Worm (Caenorhabditis elegans) whole organism, young adult: ENCODE data around the gene ergi-2.

Experiments
- B0261.1 ChIP-seq: sonication (generic microtip); optimal IDR thresholded peaks from 2 replicates; lab custom pipeline; 2016; ENCODE audit warnings: mild to moderate bottlenecking, missing genetic modification characterization, moderate library complexity, missing compliant biosample characterization
- B0336.3 ChIP-seq: fragments of 200-800 bp; sonication (Bioruptor generic); IDR thresholded peaks from 2 replicates; pipeline ENCODE4 v1.3.6; 2022; ENCODE audit warnings: missing genetic modification characterization, missing compliant biosample characterization
- C17E4.6 ChIP-seq: fragments of 200-800 bp; sonication (Bioruptor generic); IDR thresholded peaks from 2 replicates; pipeline ENCODE4 v1.3.6; 2022; ENCODE audit warnings: missing genetic modification reagents, missing genetic modification characterization, missing compliant biosample characterization
- F37B4.10 ChIP-seq: fragments of 200-800 bp; sonication (Bioruptor generic); IDR thresholded peaks from 2 replicates; pipeline ENCODE4 v1.3.6; 2022; ENCODE audit warnings: missing genetic modification characterization, missing compliant biosample characterization
- F39B2.1 ChIP-seq: fragments of 200-800 bp; sonication (Bioruptor generic); IDR thresholded peaks from 2 replicates; pipeline ENCODE4 v1.3.6; 2022; ENCODE audit warnings: missing genetic modification reagents, missing genetic modification characterization, missing compliant biosample characterization
- F55B11.4 ChIP-seq: sonication (generic microtip); optimal IDR thresholded peaks from 2 replicates; lab custom pipeline; 2016; ENCODE audit warnings: missing compliant biosample characterization, missing genetic modification characterization, borderline replicate concordance; ENCODE audit not compliant: insufficient read depth
- T26A5.8 ChIP-seq: sonication (generic microtip); optimal IDR thresholded peaks from 2 replicates; lab custom pipeline; 2016; ENCODE audit warnings: missing genetic modification characterization, missing compliant biosample characterization
- Y53G8AR.9 ChIP-seq: fragments of 200-800 bp; sonication (Bioruptor generic); conservative IDR thresholded peaks from 2 replicates; pipeline ENCODE4 v1.3.6; 2022; ENCODE audit warnings: missing genetic modification reagents, missing genetic modification characterization, missing compliant biosample characterization
- Y67H2A.10 ChIP-seq: fragments of 200-800 bp; sonication (Bioruptor generic); conservative IDR thresholded peaks from 2 replicates; pipeline ENCODE4 v1.3.6; 2022; ENCODE audit warnings: missing genetic modification reagents, missing genetic modification characterization, missing compliant biosample characterization
- aptf-3 ChIP-seq: fragments of 200-800 bp; sonication (Bioruptor generic); IDR thresholded peaks from 2 replicates; pipeline ENCODE4 v1.3.6; 2022; ENCODE audit warnings: missing genetic modification characterization, missing compliant biosample characterization
- bed-1 ChIP-seq: fragments of 200-800 bp; sonication (Bioruptor generic); IDR thresholded peaks from 2 replicates; pipeline ENCODE4 v1.3.6; 2022; ENCODE audit warnings: missing genetic modification reagents, missing genetic modification characterization, missing compliant biosample characterization
- ccch-3 ChIP-seq: fragments of 200-800 bp; sonication (Bioruptor generic); optimal IDR thresholded peaks from 2 replicates; lab custom pipeline; 2018; ENCODE audit warnings: mild to moderate bottlenecking, missing genetic modification characterization, missing compliant biosample characterization
- ceh-100 ChIP-seq: fragments of 200-800 bp; sonication (Bioruptor generic); IDR thresholded peaks from 2 replicates; pipeline ENCODE4 v1.3.6; 2022; ENCODE audit warnings: missing genetic modification reagents, missing genetic modification characterization, missing compliant biosample characterization
- ceh-27 ChIP-seq: fragments of 200-800 bp; sonication (Bioruptor generic); optimal IDR thresholded peaks from 2 replicates; lab custom pipeline; 2018; ENCODE audit warnings: mild to moderate bottlenecking, missing genetic modification characterization, moderate library complexity, missing compliant biosample characterization
- ceh-91 ChIP-seq: fragments of 200-800 bp; sonication (Bioruptor generic); IDR thresholded peaks from 2 replicates; pipeline ENCODE4 v1.3.6; 2022; ENCODE audit warnings: missing genetic modification reagents, missing genetic modification characterization, missing compliant biosample characterization
- dox-1 ChIP-seq: fragments of 200-800 bp; sonication (Bioruptor generic); IDR thresholded peaks from 2 replicates; pipeline ENCODE4 v1.3.6; 2022; ENCODE audit warnings: missing genetic modification reagents, missing genetic modification characterization, missing compliant biosample characterization
- dpff-1 ChIP-seq: sonication (generic microtip); optimal IDR thresholded peaks from 2 replicates; lab custom pipeline; 2017; ENCODE audit warnings: mild to moderate bottlenecking, missing genetic modification characterization, missing compliant biosample characterization
- efl-1 ChIP-seq: fragments of 150-350 bp; optimal IDR thresholded peaks from 2 replicates; lab custom pipeline; 2014; ENCODE audit warnings: missing biosample characterization, missing genetic modification reagents, missing genetic modification characterization
- gei-17 ChIP-seq: fragments of 200-800 bp; sonication (Bioruptor generic); optimal IDR thresholded peaks from 2 replicates; lab custom pipeline; 2018; ENCODE audit warnings: mild to moderate bottlenecking, missing genetic modification characterization, missing compliant biosample characterization
- hmg-1.2 ChIP-seq: fragments of 200-800 bp; sonication (Bioruptor generic); IDR thresholded peaks from 2 replicates; pipeline ENCODE4 v1.3.6; 2022; ENCODE audit warnings: missing genetic modification reagents, missing genetic modification characterization, missing compliant biosample characterization
- hrde-1 ChIP-seq: sonication (generic microtip); optimal IDR thresholded peaks from 2 replicates; lab custom pipeline; 2016; ENCODE audit warnings: missing genetic modification characterization, mild to moderate bottlenecking, missing compliant biosample characterization, moderate library complexity, missing genotype, missing genetic modification reagents, borderline replicate concordance
- let-526 ChIP-seq: fragments of 200-800 bp; sonication (Bioruptor generic); IDR thresholded peaks from 2 replicates; pipeline ENCODE4 v1.3.6; 2022; ENCODE audit warnings: missing genetic modification reagents, missing genetic modification characterization, missing compliant biosample characterization
- let-607 ChIP-seq, 2 experiments: fragments of 200-800 bp in 1 of 2; sonication (Bioruptor generic) in 1 of 2; sonication (generic microtip) in 1 of 2; optimal IDR thresholded peaks; 2 replicates each; lab custom pipeline; 2016 to 2018; ENCODE audit warnings: mild to moderate bottlenecking in 2 of 2, missing compliant biosample characterization in 2 of 2, missing genetic modification characterization in 2 of 2, moderate library complexity in 2 of 2, missing genotype in 1 of 2
- lin-26 ChIP-seq: fragments of 200-800 bp; sonication (Bioruptor generic); IDR thresholded peaks from 2 replicates; pipeline ENCODE4 v1.3.6; 2022; ENCODE audit warnings: missing genetic modification reagents, missing genetic modification characterization, missing compliant biosample characterization
- lir-1 ChIP-seq: fragments of 200-800 bp; sonication (Bioruptor generic); conservative IDR thresholded peaks from 2 replicates; pipeline ENCODE4 v1.3.6; 2022; ENCODE audit warnings: missing genetic modification reagents, missing genetic modification characterization, missing compliant biosample characterization
- lsl-1 ChIP-seq: fragments of 200-800 bp; sonication (Bioruptor generic); optimal IDR thresholded peaks from 2 replicates; lab custom pipeline; 2018; ENCODE audit warnings: mild to moderate bottlenecking, missing genetic modification characterization, moderate library complexity, missing compliant biosample characterization
- madf-3 ChIP-seq: fragments of 200-800 bp; sonication (Bioruptor generic); IDR thresholded peaks from 2 replicates; pipeline ENCODE4 v1.3.6; 2022; ENCODE audit warnings: missing genetic modification reagents, missing genetic modification characterization, missing compliant biosample characterization
- mcd-1 ChIP-seq: fragments of 200-800 bp; sonication (Bioruptor generic); IDR thresholded peaks from 2 replicates; pipeline ENCODE4 v1.3.6; 2022; ENCODE audit warnings: missing genetic modification reagents, missing genetic modification characterization, missing compliant biosample characterization
- nfya-1 ChIP-seq: sonication (generic microtip); optimal IDR thresholded peaks from 2 replicates; lab custom pipeline; 2017; ENCODE audit warnings: antibody characterized with exemption, missing compliant biosample characterization, missing genetic modification characterization, borderline replicate concordance; ENCODE audit not compliant: insufficient read depth
- nfya-2 ChIP-seq: fragments of 200-800 bp; sonication (Bioruptor generic); IDR thresholded peaks from 2 replicates; pipeline ENCODE4 v1.3.6; 2022; ENCODE audit warnings: missing genetic modification reagents, missing genetic modification characterization, missing compliant biosample characterization
- nhr-120 ChIP-seq: fragments of 200-800 bp; sonication (Bioruptor generic); IDR thresholded peaks from 2 replicates; pipeline ENCODE4 v1.3.6; 2022; ENCODE audit warnings: missing genetic modification characterization, missing compliant biosample characterization
- nhr-179 ChIP-seq: sonication (generic microtip); optimal IDR thresholded peaks from 2 replicates; lab custom pipeline; 2016; ENCODE audit warnings: mild to moderate bottlenecking, missing genetic modification characterization, missing compliant biosample characterization
- pha-4 ChIP-seq: fragments of 150-350 bp; sonication (generic microtip); optimal IDR thresholded peaks from 2 replicates; lab custom pipeline; 2014; ENCODE audit warnings: missing biosample characterization, missing genetic modification reagents, missing genetic modification characterization
- rpc-1 ChIP-seq, 2 experiments: fragments of 150-350 bp in 1 of 2; sonication (generic microtip) in 1 of 2; optimal IDR thresholded peaks; 2 replicates each; lab custom pipeline; 2014 to 2018; ENCODE audit warnings: missing biosample characterization in 1 of 2, missing genetic modification characterization in 1 of 2, missing genetic modification reagents in 1 of 2, missing genotype in 1 of 2
- sea-2 ChIP-seq: fragments of 200-800 bp; sonication (Bioruptor generic); IDR thresholded peaks from 2 replicates; pipeline ENCODE4 v1.3.6; 2022; ENCODE audit warnings: missing genetic modification characterization, missing compliant biosample characterization
- snpc-1.3 ChIP-seq: sonication (generic microtip); optimal IDR thresholded peaks from 2 replicates; lab custom pipeline; 2017; ENCODE audit warnings: missing genetic modification characterization, mild to moderate bottlenecking, missing compliant biosample characterization, antibody characterized with exemption, moderate library complexity, missing genotype, missing genetic modification reagents; ENCODE audit not compliant: insufficient read depth
- snpc-3.4 ChIP-seq: sonication (generic microtip); optimal IDR thresholded peaks from 2 replicates; lab custom pipeline; 2017; ENCODE audit warnings: missing genetic modification characterization, mild to moderate bottlenecking, missing compliant biosample characterization, antibody characterized with exemption, moderate library complexity, missing genotype, missing genetic modification reagents
- tbp1 ChIP-seq: fragments of 200-800 bp; sonication (Bioruptor generic); optimal IDR thresholded peaks from 2 replicates; lab custom pipeline; 2018; ENCODE audit warnings: mild to moderate bottlenecking, missing genetic modification characterization, missing compliant biosample characterization
- tbx-9 ChIP-seq: sonication (generic microtip); optimal IDR thresholded peaks from 2 replicates; lab custom pipeline; 2016; ENCODE audit warnings: borderline replicate concordance, missing genetic modification characterization, inconsistent platforms, missing compliant biosample characterization
- tlf-1 ChIP-seq: fragments of 200-800 bp; sonication (Bioruptor generic); optimal IDR thresholded peaks from 2 replicates; lab custom pipeline; 2018; ENCODE audit warnings: mild to moderate bottlenecking, missing genetic modification characterization, missing compliant biosample characterization
- unc-62 ChIP-seq: fragments of 150-350 bp; optimal IDR thresholded peaks from 2 replicates; lab custom pipeline; 2014; ENCODE audit warnings: missing biosample characterization, missing genetic modification reagents, missing genetic modification characterization
- zfh-2 ChIP-seq: fragments of 200-800 bp; sonication (Bioruptor generic); conservative IDR thresholded peaks from 2 replicates; pipeline ENCODE4 v1.3.6; 2022; ENCODE audit warnings: missing genetic modification reagents, missing genetic modification characterization, missing compliant biosample characterization
- ztf-18 ChIP-seq: sonication (generic microtip); optimal IDR thresholded peaks from 2 replicates; lab custom pipeline; 2016; ENCODE audit warnings: missing genotype, mild to moderate bottlenecking, missing genetic modification characterization, missing compliant biosample characterization
- ztf-22 ChIP-seq: fragments of 200-800 bp; sonication (Bioruptor generic); optimal IDR thresholded peaks from 2 replicates; lab custom pipeline; 2018; ENCODE audit warnings: mild to moderate bottlenecking, missing genetic modification characterization, moderate library complexity, missing compliant biosample characterization
- ztf-26 ChIP-seq: sonication (generic microtip); optimal IDR thresholded peaks from 2 replicates; lab custom pipeline; 2017; ENCODE audit warnings: missing genetic modification characterization, missing compliant biosample characterization
- ztf-3 ChIP-seq: fragments of 200-800 bp; sonication (Bioruptor generic); optimal IDR thresholded peaks from 2 replicates; lab custom pipeline; 2018; ENCODE audit warnings: mild to moderate bottlenecking, missing genetic modification characterization, missing compliant biosample characterization
- ztf-6 ChIP-seq: fragments of 200-800 bp; sonication (Bioruptor generic); IDR thresholded peaks from 2 replicates; pipeline ENCODE4 v1.3.6; 2022; ENCODE audit warnings: missing genetic modification reagents, missing genetic modification characterization, missing compliant biosample characterization

Gene ergi-2

ce11 chrX:15040552-15041080, 33.5 kb upstream of the ergi-2 start, which contains the start of gene C18B12.4 (continued):
- TF ChIP-seq F55B11.4 (tag; lab: Kevin White, UChicago) (no peak), B0261.1 (tag; lab: Kevin White, UChicago) (peak; percentile 6), ztf-18 (tag; lab: Kevin White, UChicago) (peak; percentile 44), mcd-1 (GFP tag; lab: Robert Waterston, UW) (peak; percentile 95), ceh-91 (GFP tag; lab: Robert Waterston, UW) (no peak), ztf-3 (no peak), snpc-3.4 (no peak), snpc-1.3 (tag; lab: Kevin White, UChicago) (no peak), ccch-3 (no peak), let-607 (tag; optimal IDR thresholded peaks at IDR 0.05; lab: Kevin White, UChicago) (peak; percentile 25 to 58), aptf-3 (GFP tag; lab: Robert Waterston, UW) (no peak), F37B4.10 (no peak), gei-17 (GFP tag; lab: Kevin White, UChicago) (peak; percentile 51), nfya-1 (tag; lab: Kevin White, UChicago) (no peak), F39B2.1 (GFP tag; lab: Robert Waterston, UW) (no peak), T26A5.8 (no peak), bed-1 (no peak), pha-4 (no peak), tbp1 (GFP tag; lab: Kevin White, UChicago) (peak; percentile 65), ztf-6 (GFP tag; lab: Robert Waterston, UW) (0 out of 2 replicates have a peak, but pooled peaks have one; percentile 57), madf-3 (peak; percentile 70; the same call in 1 of the 2 replicates), dox-1 (GFP tag; lab: Robert Waterston, UW) (peak; percentile 92), ceh-100 (GFP tag; lab: Robert Waterston, UW) (0 out of 2 replicates have a peak, but pooled peaks have one; percentile 18), Y53G8AR.9 (no peak; the same call in 1 of the 2 replicates), let-526 (GFP tag; lab: Robert Waterston, UW) (peak; percentile 64; the same call in 1 of the 2 replicates), ztf-26 (peak; percentile 93), hrde-1 (no peak), tbx-9 (tag; lab: Kevin White, UChicago) (no peak), zfh-2 (GFP tag; lab: Robert Waterston, UW) (peak; percentile 98), sea-2 (GFP tag; lab: Robert Waterston, UW) (no peak), C17E4.6 (GFP tag; lab: Robert Waterston, UW) (no peak), nfya-2 (GFP tag; lab: Robert Waterston, UW) (no peak), B0336.3 (GFP tag; lab: Robert Waterston, UW) (peak; percentile 89), nhr-179 (no peak), lin-26 (GFP tag; lab: Robert Waterston, UW) (no peak; the same call in 1 of the 2 replicates), lsl-1 (GFP tag; lab: Kevin White, UChicago) (no peak), nhr-120 (0 out of 2 replicates have a peak, but pooled peaks have one; percentile 29), dpff-1 (no peak), ceh-27 (peak; percentile 94), hmg-1.2 (peak; percentile 63), tlf-1 (peak; percentile 37), efl-1 (GFP tag; lab: Kevin White, UChicago) (peak; percentile 60), Y67H2A.10 (GFP tag; lab: Robert Waterston, UW) (peak; percentile 83), lir-1 (GFP tag; lab: Robert Waterston, UW) (peak; percentile 86), unc-62 (peak; percentile 31), ztf-22 (GFP tag; lab: Kevin White, UChicago) (peak; percentile 47), rpc-1 (optimal IDR thresholded peaks at IDR 0.05; lab: Kevin White, UChicago) (no peak), rpc-1 (tag; optimal IDR thresholded peaks at IDR 0.05; lab: Kevin White, UChicago) (no peak)
